Fruit fly (Drosophila melanogaster) whole organism, wandering third instar larva: ENCODE data around the gene CG43085.
A peak's percentile ranks its signal among the peaks of the same experiment; 100 is the strongest.

ENCODE experiments used
- Abd-B ChIP-seq: fragments of >200 bp; optimal IDR thresholded peaks from 2 replicates; lab custom pipeline; 2017; ENCODE audit warnings: missing biosample characterization, missing genetic modification characterization
- CG32264 ChIP-seq: fragments of 200-800 bp; sonication (Bioruptor generic); optimal IDR thresholded peaks from 2 replicates; lab custom pipeline; 2016; ENCODE audit warnings: missing biosample characterization, missing genetic modification characterization
- CG9705 ChIP-seq: fragments of 200-800 bp; sonication (Bioruptor generic); optimal IDR thresholded peaks from 2 replicates; lab custom pipeline; 2018; ENCODE audit warnings: missing biosample characterization, mild to moderate bottlenecking, missing genetic modification characterization
- CrebA ChIP-seq: fragments of 200-800 bp; sonication (Bioruptor generic); optimal IDR thresholded peaks from 2 replicates; lab custom pipeline; 2016; ENCODE audit warnings: missing biosample characterization, mild to moderate bottlenecking, missing genetic modification characterization, borderline replicate concordance
- Dfd ChIP-seq: fragments of >200 bp; optimal IDR thresholded peaks from 2 replicates; lab custom pipeline; 2017; ENCODE audit warnings: missing biosample characterization, missing genetic modification characterization
- Dif ChIP-seq: fragments of 200-275, 200-300 bp; sonication (Bioruptor generic); optimal IDR thresholded peaks from 2 replicates; lab custom pipeline; 2018; ENCODE audit warnings: missing biosample characterization, missing genetic modification characterization; ENCODE audit not compliant: partially characterized antibody
- HLH106 ChIP-seq: fragments of 200-800 bp; optimal IDR thresholded peaks from 3 replicates; lab custom pipeline; 2019; ENCODE audit warnings: missing biosample characterization, mild to moderate bottlenecking, missing genetic modification characterization, moderate library complexity
- Hnf4 ChIP-seq: fragments of 200-800 bp; sonication (Bioruptor generic); optimal IDR thresholded peaks from 2 replicates; lab custom pipeline; 2016; ENCODE audit warnings: missing biosample characterization, mild to moderate bottlenecking, missing genetic modification characterization
- Hr83 ChIP-seq: fragments of 200-300 bp; sonication (Bioruptor generic); optimal IDR thresholded peaks from 2 replicates; lab custom pipeline; 2016; ENCODE audit warnings: missing biosample characterization, mild to moderate bottlenecking, missing genetic modification characterization, moderate library complexity; ENCODE audit not compliant: poor library complexity, severe bottlenecking
- Jra ChIP-seq: sonication (Bioruptor generic); optimal IDR thresholded peaks from 2 replicates; lab custom pipeline; 2016; ENCODE audit warnings: missing biosample characterization, missing genetic modification characterization
- Myc ChIP-seq: fragments of >200 bp; optimal IDR thresholded peaks from 2 replicates; lab custom pipeline; 2017
- N ChIP-seq: fragments of >200 bp; optimal IDR thresholded peaks from 2 replicates; lab custom pipeline; 2018; ENCODE audit warnings: missing biosample characterization, missing external identifiers, missing genetic modification characterization
- OdsH ChIP-seq: fragments of 200-800 bp; sonication (Bioruptor generic); optimal IDR thresholded peaks from 2 replicates; lab custom pipeline; 2016; ENCODE audit warnings: missing biosample characterization, mild to moderate bottlenecking, missing genetic modification characterization
- Sp1 ChIP-seq: fragments of 200-800 bp; sonication (Bioruptor generic); optimal IDR thresholded peaks from 3 replicates; lab custom pipeline; 2019; ENCODE audit warnings: missing biosample characterization, mild to moderate bottlenecking, missing genetic modification characterization, moderate library complexity
- Vsx2 ChIP-seq: fragments of 200-300, 225-300 bp; sonication (Bioruptor generic); optimal IDR thresholded peaks from 2 replicates; lab custom pipeline; 2018; ENCODE audit warnings: missing biosample characterization, missing genetic modification characterization; ENCODE audit not compliant: partially characterized antibody
- brk ChIP-seq: fragments of 200-800 bp; sonication (Bioruptor generic); optimal IDR thresholded peaks from 2 replicates; lab custom pipeline; 2016; ENCODE audit warnings: missing biosample characterization, mild to moderate bottlenecking, missing genetic modification characterization
- dl ChIP-seq, 2 experiments: fragments of 175-275, 200-275 bp in 1 of 2; fragments of 200-275 bp in 1 of 2; sonication (Bioruptor generic); optimal IDR thresholded peaks; lab custom pipeline; 2018; ENCODE audit warnings: mild to moderate bottlenecking in 2 of 2, missing biosample characterization in 2 of 2, missing genetic modification characterization in 2 of 2, moderate library complexity in 2 of 2; ENCODE audit not compliant: partially characterized antibody in 2 of 2, insufficient read depth in 1 of 2
- dmrt93B ChIP-seq: fragments of 200-800 bp; sonication (Bioruptor generic); optimal IDR thresholded peaks from 2 replicates; lab custom pipeline; 2018; ENCODE audit warnings: missing biosample characterization, mild to moderate bottlenecking, missing genetic modification characterization
- foxo ChIP-seq, 2 experiments: fragments of 200-800 bp; sonication (Bioruptor generic); optimal IDR thresholded peaks; 2 replicates in 1 of 2; 3 replicates in 1 of 2; lab custom pipeline; 2016 to 2017; ENCODE audit warnings: missing biosample characterization in 2 of 2, missing genetic modification characterization in 2 of 2
- fru ChIP-seq: fragments of 200-800 bp; sonication (Bioruptor generic); optimal IDR thresholded peaks from 3 replicates; lab custom pipeline; 2016; ENCODE audit warnings: missing biosample characterization, mild to moderate bottlenecking, missing genetic modification characterization
- h ChIP-seq: fragments of 200-800 bp; sonication (Bioruptor generic); optimal IDR thresholded peaks from 3 replicates; lab custom pipeline; 2016; ENCODE audit warnings: missing biosample characterization, mild to moderate bottlenecking, missing genetic modification characterization
- jim ChIP-seq: fragments of 175-275, 200-325 bp; sonication (Bioruptor generic); optimal IDR thresholded peaks from 2 replicates; lab custom pipeline; 2016; ENCODE audit warnings: missing biosample characterization, mild to moderate bottlenecking, missing genetic modification characterization
- lola ChIP-seq: fragments of >200 bp; optimal IDR thresholded peaks from 2 replicates; lab custom pipeline; 2017; ENCODE audit warnings: missing biosample characterization, missing genetic modification characterization
- rgr ChIP-seq: fragments of 200-800 bp; sonication (Bioruptor generic); optimal IDR thresholded peaks from 3 replicates; lab custom pipeline; 2016; ENCODE audit warnings: missing biosample characterization, mild to moderate bottlenecking, missing genetic modification characterization
- sage ChIP-seq: fragments of 200-800 bp; sonication (Bioruptor generic); optimal IDR thresholded peaks from 2 replicates; lab custom pipeline; 2016; ENCODE audit warnings: missing biosample characterization, mild to moderate bottlenecking, missing genetic modification characterization
- sv ChIP-seq: fragments of 200-800 bp; sonication (Bioruptor generic); optimal IDR thresholded peaks from 3 replicates; lab custom pipeline; 2016; ENCODE audit warnings: missing biosample characterization, missing genetic modification characterization
- tai ChIP-seq: sonication (Bioruptor generic); optimal IDR thresholded peaks from 2 replicates; lab custom pipeline; 2016; ENCODE audit warnings: missing biosample characterization, missing genetic modification characterization
- usp ChIP-seq: fragments of >200 bp; optimal IDR thresholded peaks from 2 replicates; lab custom pipeline; 2017; ENCODE audit warnings: missing biosample characterization, missing genetic modification characterization
- woc ChIP-seq: sonication (Bioruptor generic); optimal IDR thresholded peaks from 2 replicates; lab custom pipeline; 2016; ENCODE audit warnings: missing biosample characterization, mild to moderate bottlenecking, missing genetic modification characterization

CG43085 gene

DNA sequence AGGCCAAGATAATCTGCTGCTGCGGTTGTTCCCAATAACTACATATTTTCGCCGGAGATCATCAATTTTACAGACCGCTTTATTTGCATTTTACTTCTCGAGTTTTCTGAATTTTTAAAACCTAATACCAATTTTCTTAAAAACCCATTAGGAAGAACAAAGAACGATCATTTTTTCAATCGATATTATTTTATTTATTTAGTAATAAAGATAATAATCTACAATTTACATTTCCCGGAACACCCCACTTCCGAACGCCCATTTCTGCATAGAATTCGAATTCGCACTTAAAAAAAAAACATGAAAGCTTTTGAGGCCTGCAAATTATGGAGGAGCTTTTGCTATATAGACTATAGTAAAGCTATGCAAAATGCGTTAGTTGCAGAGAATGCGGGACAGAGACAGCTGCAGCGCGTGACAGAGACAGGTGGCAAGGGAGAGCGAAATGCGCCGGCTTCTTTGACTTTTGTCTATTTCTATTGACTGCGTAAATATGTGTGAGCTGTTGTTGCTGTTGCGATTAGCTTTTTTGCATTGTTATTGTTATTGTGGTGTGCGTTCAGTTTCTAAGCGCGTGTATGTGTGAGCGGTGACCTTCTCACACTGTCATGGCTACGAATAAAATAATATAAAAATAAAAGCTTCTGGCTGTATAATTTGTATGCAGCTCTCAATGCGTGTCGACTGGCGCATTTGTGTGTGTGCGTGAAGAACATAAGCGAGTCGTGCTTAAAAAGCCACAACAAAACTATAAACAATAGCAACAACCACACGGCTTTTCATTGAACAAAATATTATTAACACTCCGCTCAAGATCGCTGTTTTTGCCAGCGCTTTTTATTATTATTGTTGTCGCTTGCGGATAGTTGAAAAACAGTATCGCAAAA is 42.8 kb downstream of the CG43085 start:
- TF ChIP-seq CG9705 (no peak), OdsH (GFP tag; lab: Kevin White, UChicago) (peak; percentile 11), Dif (GFP tag; lab: Kevin White, UChicago) (no peak), foxo (GFP tag; optimal IDR thresholded peaks at IDR 0.05; lab: Kevin White, UChicago) (no peak), Sp1 (GFP tag; lab: Kevin White, UChicago) (no peak), fru (GFP tag; lab: Kevin White, UChicago) (no peak), Hr83 (no peak), rgr (GFP tag; lab: Kevin White, UChicago) (peak; percentile 28), jim (GFP tag; lab: Kevin White, UChicago) (no peak), Jra (GFP tag; lab: Kevin White, UChicago) (no peak), dl (GFP tag; optimal IDR thresholded peaks at IDR 0.05; lab: Kevin White, UChicago; ENCODE audit: insufficient read depth in 1 of 2, partially characterized antibody in 2 of 2) (no peak), Abd-B (GFP tag; lab: Kevin White, UChicago) (no peak), brk (no peak), sage (GFP tag; lab: Kevin White, UChicago) (no peak), Dfd (GFP tag; lab: Kevin White, UChicago) (no peak), dmrt93B (GFP tag; lab: Kevin White, UChicago) (no peak)

DNA sequence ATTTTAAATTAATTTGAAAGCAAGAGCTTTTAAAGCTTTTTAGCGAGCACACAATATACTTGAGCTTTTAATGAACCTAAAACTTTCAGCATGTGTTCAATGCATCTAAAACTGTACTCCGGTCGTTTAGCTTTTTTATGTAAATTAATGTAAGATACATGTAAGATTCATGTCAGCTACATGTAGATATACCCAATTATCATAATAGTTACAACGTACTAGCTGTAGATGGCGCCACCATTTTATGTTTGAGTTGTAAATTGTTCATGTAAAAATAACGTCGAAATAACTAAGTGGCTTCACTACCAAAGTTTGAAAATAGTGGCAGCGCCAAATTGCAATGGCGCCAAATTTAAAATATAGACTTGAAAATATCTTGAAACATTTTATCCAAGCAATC is 49.6 kb downstream of the CG43085 start:
- peak; percentile 57 for TF ChIP-seq Vsx2 (GFP tag; lab: Kevin White, UChicago)
- peak; percentile 64 for TF ChIP-seq tai (GFP tag; lab: Kevin White, UChicago)
- TF ChIP-seq fru (GFP tag; lab: Kevin White, UChicago): peak; percentile 14
- peak; percentile 75 for TF ChIP-seq Myc (lab: Kevin White, UChicago)
- peak; percentile 75 for TF ChIP-seq brk
- TF ChIP-seq Hr83: peak; percentile 9
- TF ChIP-seq CrebA (GFP tag; lab: Kevin White, UChicago): peak; percentile 21
- peak; percentile 50 for TF ChIP-seq Hnf4 (GFP tag; lab: Kevin White, UChicago)
- no peak for TF ChIP-seq dmrt93B (GFP tag; lab: Kevin White, UChicago)
- TF ChIP-seq Dif (GFP tag; lab: Kevin White, UChicago): no peak
- TF ChIP-seq, all 38 proteins: peak for 8

DNA sequence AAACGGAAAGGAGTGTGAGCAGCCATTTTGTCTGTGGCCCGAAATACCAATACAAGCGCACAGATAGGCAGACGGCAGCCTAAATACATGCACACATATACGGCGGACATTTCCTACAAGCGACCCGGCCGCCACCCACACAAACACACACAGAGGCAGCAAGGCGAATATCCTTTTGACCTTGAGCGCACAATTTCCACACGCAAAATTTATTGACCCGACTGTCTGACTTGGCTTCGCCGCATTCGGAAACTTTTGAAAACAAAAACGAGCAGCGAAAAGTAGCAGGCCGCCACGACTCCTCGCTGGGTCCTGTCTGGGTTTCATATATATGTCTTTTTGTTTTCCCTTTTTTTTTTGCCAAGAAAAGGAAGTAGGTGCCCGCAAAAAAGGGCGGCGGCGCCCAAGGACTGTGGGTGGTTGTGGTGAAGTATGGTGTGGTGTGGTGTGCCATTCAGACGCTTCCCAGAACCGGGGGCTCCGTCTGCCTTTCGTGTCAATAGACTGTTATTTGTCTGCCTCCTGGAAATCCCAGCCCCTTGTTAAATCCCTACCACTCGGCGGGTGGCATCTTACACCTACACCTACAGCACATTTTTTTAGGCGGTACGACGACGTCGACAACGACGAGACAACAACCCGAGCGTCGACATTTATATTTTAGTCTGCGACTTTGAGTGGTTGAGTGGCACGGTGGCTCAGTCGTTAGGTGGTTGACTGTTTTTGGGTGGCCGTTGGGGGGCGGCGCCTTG is 50.6 kb downstream of the CG43085 start:
- TF ChIP-seq fru (GFP tag; lab: Kevin White, UChicago) (no peak), Dfd (GFP tag; lab: Kevin White, UChicago) (no peak), woc (GFP tag; lab: Kevin White, UChicago) (no peak), brk (no peak), CrebA (GFP tag; lab: Kevin White, UChicago) (no peak), h (GFP tag; lab: Kevin White, UChicago) (no peak), foxo (GFP tag; optimal IDR thresholded peaks at IDR 0.05; lab: Kevin White, UChicago) (no peak), usp (GFP tag; lab: Kevin White, UChicago) (no peak), dmrt93B (GFP tag; lab: Kevin White, UChicago) (no peak), sv (GFP tag; lab: Kevin White, UChicago) (no peak), dl (GFP tag; optimal IDR thresholded peaks at IDR 0.05; lab: Kevin White, UChicago; ENCODE audit: insufficient read depth in 1 of 2, partially characterized antibody in 2 of 2) (no peak), lola (GFP tag; lab: Kevin White, UChicago) (no peak), N (GFP tag; lab: Kevin White, UChicago) (no peak), sage (GFP tag; lab: Kevin White, UChicago) (no peak), HLH106 (tag; lab: Kevin White, UChicago) (no peak), CG32264 (GFP tag; lab: Kevin White, UChicago) (no peak), Vsx2 (GFP tag; lab: Kevin White, UChicago) (no peak), Myc (lab: Kevin White, UChicago) (no peak), CG9705 (no peak)
- TF ChIP-seq, all 38 proteins: peak for 0
